Fruit fly (Drosophila melanogaster) whole organism, embryonic: ENCODE data around the gene CG32573.

Experiments used
- ATbp ChIP-seq: fragments of 200-800 bp; sonication (Bioruptor generic); optimal IDR thresholded peaks from 2 replicates; lab custom pipeline; 2017; ENCODE audit warnings: missing biosample characterization, mild to moderate bottlenecking, missing genetic modification characterization, missing genetic modification reagents
- Atf6 ChIP-seq: fragments of 200-800 bp; sonication (Bioruptor generic); IDR thresholded peaks from 2 replicates; pipeline ENCODE4 v1.3.6; 2022; ENCODE audit warnings: missing biosample characterization, missing genetic modification characterization
- CG11398 ChIP-seq: fragments of 200-800 bp; sonication (Bioruptor generic); optimal IDR thresholded peaks from 2 replicates; lab custom pipeline; 2016; ENCODE audit warnings: missing biosample characterization, missing genetic modification characterization
- CG12299 ChIP-seq: fragments of 200-800 bp; sonication (Bioruptor generic); optimal IDR thresholded peaks from 2 replicates; lab custom pipeline; 2018; ENCODE audit warnings: missing biosample characterization, mild to moderate bottlenecking, missing genetic modification characterization
- CG1233 ChIP-seq: fragments of 200-800 bp; sonication (Bioruptor generic); optimal IDR thresholded peaks from 4 replicates; lab custom pipeline; 2018; ENCODE audit warnings: missing biosample characterization, mild to moderate bottlenecking, missing genetic modification characterization
- CG13624 ChIP-seq: fragments of 200-800 bp; sonication (Bioruptor generic); optimal IDR thresholded peaks from 2 replicates; lab custom pipeline; 2016; ENCODE audit warnings: missing biosample characterization, missing genetic modification characterization
- CG14050 ChIP-seq: fragments of 200-800 bp; sonication (Bioruptor generic); IDR thresholded peaks from 3 replicates; pipeline ENCODE4 v1.3.6; 2022; ENCODE audit warnings: missing biosample characterization, missing genetic modification characterization
- CG15073 ChIP-seq: fragments of 200-800 bp; sonication (Bioruptor generic); optimal IDR thresholded peaks from 2 replicates; lab custom pipeline; 2016; ENCODE audit warnings: missing biosample characterization, missing genetic modification characterization
- CG15479 ChIP-seq: fragments of 200-800 bp; sonication (Bioruptor generic); optimal IDR thresholded peaks from 3 replicates; lab custom pipeline; 2019; ENCODE audit warnings: missing biosample characterization, mild to moderate bottlenecking, missing genetic modification characterization, moderate library complexity
- CG15601 ChIP-seq: fragments of 200-800 bp; sonication (Bioruptor generic); optimal IDR thresholded peaks from 3 replicates; lab custom pipeline; 2019; ENCODE audit warnings: missing biosample characterization, mild to moderate bottlenecking, missing genetic modification characterization, moderate library complexity
- CG2875 ChIP-seq: fragments of 200-800 bp; sonication (Bioruptor generic); optimal IDR thresholded peaks from 2 replicates; lab custom pipeline; 2017; ENCODE audit warnings: missing biosample characterization, mild to moderate bottlenecking, missing genetic modification characterization, missing genetic modification reagents
- CG3065 ChIP-seq: fragments of 200-800 bp; sonication (Bioruptor generic); optimal IDR thresholded peaks from 2 replicates; lab custom pipeline; 2016; ENCODE audit warnings: missing biosample characterization, missing genetic modification characterization
- CG32772 ChIP-seq: fragments of 200-800 bp; sonication (Bioruptor generic); IDR thresholded peaks from 2 replicates; pipeline ENCODE4 v1.3.6; 2022; ENCODE audit warnings: missing biosample characterization, missing genetic modification characterization
- CG42726 ChIP-seq: fragments of 200-800 bp; sonication (Bioruptor generic); IDR thresholded peaks from 2 replicates; pipeline ENCODE4 v1.3.6; 2022; ENCODE audit warnings: missing biosample characterization, missing genetic modification characterization; ENCODE audit not compliant: partially characterized antibody
- CG6689 ChIP-seq: fragments of 200-800 bp; sonication (Bioruptor generic); IDR thresholded peaks from 2 replicates; pipeline ENCODE4 v1.3.6; 2022; ENCODE audit warnings: missing biosample characterization, missing genetic modification characterization
- CG6854 ChIP-seq: fragments of 200-800 bp; sonication (Bioruptor generic); optimal IDR thresholded peaks from 3 replicates; lab custom pipeline; 2017; ENCODE audit warnings: missing biosample characterization, mild to moderate bottlenecking, missing genetic modification characterization
- CG7745 ChIP-seq: fragments of 200-800 bp; sonication (Bioruptor generic); optimal IDR thresholded peaks from 2 replicates; lab custom pipeline; 2018; ENCODE audit warnings: missing biosample characterization, mild to moderate bottlenecking, missing genetic modification characterization, moderate library complexity
- CG7928 ChIP-seq: fragments of 200-800 bp; sonication (Bioruptor generic); optimal IDR thresholded peaks from 2 replicates; lab custom pipeline; 2017; ENCODE audit warnings: missing biosample characterization, mild to moderate bottlenecking, missing genetic modification characterization
- D ChIP-seq, 2 experiments: fragments of 200-800 bp in 1 of 2; fragments of >200 bp in 1 of 2; sonication (Bioruptor generic) in 1 of 2; optimal IDR thresholded peaks; 2 replicates in 1 of 2; 3 replicates in 1 of 2; lab custom pipeline; 2017; ENCODE audit warnings: mild to moderate bottlenecking in 1 of 2, missing biosample characterization in 1 of 2, missing genetic modification characterization in 1 of 2, missing genetic modification reagents in 1 of 2
- Dad ChIP-seq: fragments of 200-800 bp; sonication (Bioruptor generic); optimal IDR thresholded peaks from 3 replicates; lab custom pipeline; 2016; ENCODE audit warnings: missing biosample characterization, missing genetic modification characterization
- Dll ChIP-seq: fragments of 200-800 bp; sonication (Bioruptor generic); IDR thresholded peaks from 4 replicates; pipeline ENCODE4 v1.3.6; 2022; ENCODE audit warnings: missing biosample characterization, missing genetic modification characterization; ENCODE audit not compliant: partially characterized antibody
- HLH3B ChIP-seq: fragments of 200-800 bp; sonication (Bioruptor generic); IDR thresholded peaks from 2 replicates; pipeline ENCODE4 v1.3.6; 2022; ENCODE audit warnings: missing biosample characterization, missing genetic modification characterization
- HLH4C ChIP-seq: fragments of 200-800 bp; sonication (Bioruptor generic); IDR thresholded peaks from 3 replicates; pipeline ENCODE4 v1.3.6; 2022; ENCODE audit warnings: missing biosample characterization, missing genetic modification characterization; ENCODE audit not compliant: partially characterized antibody
- MBD-R2 ChIP-seq: fragments of 200-800 bp; sonication (Bioruptor generic); IDR thresholded peaks from 2 replicates; pipeline ENCODE4 v1.3.6; 2022; ENCODE audit warnings: missing biosample characterization, missing genetic modification characterization
- Mad ChIP-seq: fragments of 200-800 bp; sonication (Bioruptor generic); optimal IDR thresholded peaks from 2 replicates; lab custom pipeline; 2016; ENCODE audit warnings: missing biosample characterization, missing genetic modification characterization
- Scr ChIP-seq: fragments of 200-800 bp; sonication (Bioruptor generic); IDR thresholded peaks from 2 replicates; pipeline ENCODE4 v1.3.6; 2022; ENCODE audit warnings: missing biosample characterization, missing genetic modification characterization; ENCODE audit not compliant: partially characterized antibody
- Sry-β ChIP-seq: fragments of 200-800 bp; sonication (Bioruptor generic); optimal IDR thresholded peaks from 2 replicates; lab custom pipeline; 2018; ENCODE audit warnings: missing biosample characterization, mild to moderate bottlenecking, missing genetic modification characterization, moderate library complexity
- Ssrp ChIP-seq: fragments of 200-800 bp; sonication (Bioruptor generic); optimal IDR thresholded peaks from 2 replicates; lab custom pipeline; 2018; ENCODE audit warnings: missing biosample characterization, mild to moderate bottlenecking, missing genetic modification characterization, moderate library complexity
- Trl ChIP-seq, 3 experiments: fragments of >200 bp in 2 of 3; fragments of 200-800 bp in 1 of 3; sonication (Bioruptor generic) in 1 of 3; optimal IDR thresholded peaks; 2 replicates in 1 of 3; 3 replicates in 2 of 3; lab custom pipeline; 2016 to 2017; ENCODE audit warnings: missing biosample characterization in 1 of 3, missing genetic modification characterization in 1 of 3
- br ChIP-seq: fragments of >200 bp; optimal IDR thresholded peaks from 2 replicates; lab custom pipeline; 2017
- eve ChIP-seq, 2 experiments: fragments of >200 bp; optimal IDR thresholded peaks; 2 replicates each; lab custom pipeline; 2017; ENCODE audit warnings: missing biosample characterization in 2 of 2, missing genetic modification characterization in 2 of 2
- gce ChIP-seq: fragments of 200-800 bp; sonication (Bioruptor generic); IDR thresholded peaks from 3 replicates; pipeline ENCODE4 v1.3.6; 2022; ENCODE audit warnings: missing biosample characterization, missing genetic modification characterization
- gem ChIP-seq: fragments of 200-800 bp; sonication (Bioruptor generic); optimal IDR thresholded peaks from 2 replicates; lab custom pipeline; 2019; ENCODE audit warnings: missing biosample characterization, mild to moderate bottlenecking, missing genetic modification characterization, moderate library complexity
- grau ChIP-seq: fragments of 200-800 bp; optimal IDR thresholded peaks from 3 replicates; lab custom pipeline; 2019; ENCODE audit warnings: missing biosample characterization, mild to moderate bottlenecking, missing genetic modification characterization, moderate library complexity
- insv ChIP-seq, 2 experiments: fragments of 200-800 bp; sonication (Bioruptor generic); optimal IDR thresholded peaks; 3 replicates each; lab custom pipeline; 2016 to 2018; ENCODE audit warnings: missing biosample characterization in 2 of 2, missing genetic modification characterization in 2 of 2
- klu ChIP-seq: fragments of 200-800 bp; sonication (Bioruptor generic); IDR thresholded peaks from 2 replicates; pipeline ENCODE4 v1.3.6; 2022; ENCODE audit warnings: missing biosample characterization, missing genetic modification characterization
- lab ChIP-seq: fragments of 200-800 bp; sonication (Bioruptor generic); optimal IDR thresholded peaks from 3 replicates; lab custom pipeline; 2017; ENCODE audit warnings: missing biosample characterization, missing genetic modification characterization, mild to moderate bottlenecking, moderate library complexity, missing genetic modification reagents
- pfk ChIP-seq: fragments of 200-800 bp; sonication (Bioruptor generic); optimal IDR thresholded peaks from 2 replicates; lab custom pipeline; 2018; ENCODE audit warnings: missing biosample characterization, mild to moderate bottlenecking, missing genetic modification characterization, moderate library complexity
- pum ChIP-seq: fragments of 200-800 bp; sonication (Bioruptor generic); optimal IDR thresholded peaks from 2 replicates; lab custom pipeline; 2016; ENCODE audit warnings: missing biosample characterization, missing genetic modification characterization
- repo ChIP-seq: fragments of 200-800 bp; sonication (Bioruptor generic); optimal IDR thresholded peaks from 2 replicates; lab custom pipeline; 2016; ENCODE audit warnings: missing biosample characterization, missing genetic modification characterization
- row ChIP-seq: fragments of 200-800 bp; sonication (Bioruptor generic); IDR thresholded peaks from 3 replicates; pipeline ENCODE4 v1.3.6; 2022; ENCODE audit warnings: missing biosample characterization, missing genetic modification characterization
- sc ChIP-seq, 3 experiments: fragments of >200 bp in 2 of 3; fragments of 200-800 bp in 1 of 3; sonication (Bioruptor generic) in 1 of 3; optimal IDR thresholded peaks; 2 replicates in 2 of 3; 3 replicates in 1 of 3; lab custom pipeline; 2017; ENCODE audit warnings: mild to moderate bottlenecking in 1 of 3, missing biosample characterization in 1 of 3, missing genetic modification characterization in 1 of 3, missing genetic modification reagents in 1 of 3
- scrt ChIP-seq: fragments of 200-800 bp; sonication (Bioruptor generic); optimal IDR thresholded peaks from 2 replicates; lab custom pipeline; 2018; ENCODE audit warnings: missing biosample characterization, mild to moderate bottlenecking, missing genetic modification characterization, moderate library complexity
- shn ChIP-seq: fragments of 200-800 bp; sonication (Bioruptor generic); optimal IDR thresholded peaks from 3 replicates; lab custom pipeline; 2016; ENCODE audit warnings: missing biosample characterization, missing genetic modification characterization
- slbo ChIP-seq: fragments of 200-800 bp; sonication (Bioruptor generic); IDR thresholded peaks from 2 replicates; pipeline ENCODE4 v1.3.6; 2022; ENCODE audit warnings: missing biosample characterization, missing genetic modification characterization
- sna ChIP-seq: fragments of 200-800 bp; sonication (Bioruptor generic); IDR thresholded peaks from 2 replicates; pipeline ENCODE4 v1.3.6; 2022; ENCODE audit warnings: missing biosample characterization, missing genetic modification characterization; ENCODE audit not compliant: partially characterized antibody
- so ChIP-seq: fragments of 200-800 bp; sonication (Bioruptor generic); IDR thresholded peaks from 3 replicates; pipeline ENCODE4 v1.3.6; 2022; ENCODE audit warnings: missing biosample characterization, missing genetic modification characterization
- tll ChIP-seq, 2 experiments: fragments of 200-800 bp in 1 of 2; fragments of >200 bp in 1 of 2; sonication (Bioruptor generic) in 1 of 2; optimal IDR thresholded peaks; 2 replicates each; lab custom pipeline; 2017 to 2019; ENCODE audit warnings: missing biosample characterization in 2 of 2, missing genetic modification characterization in 2 of 2, mild to moderate bottlenecking in 1 of 2, moderate library complexity in 1 of 2
- zen2 ChIP-seq: fragments of 200-800 bp; sonication (Bioruptor generic); IDR thresholded peaks from 3 replicates; pipeline ENCODE4 v1.3.6; 2022; ENCODE audit warnings: missing biosample characterization, missing genetic modification characterization; ENCODE audit not compliant: partially characterized antibody

CG32573 gene

DNA sequence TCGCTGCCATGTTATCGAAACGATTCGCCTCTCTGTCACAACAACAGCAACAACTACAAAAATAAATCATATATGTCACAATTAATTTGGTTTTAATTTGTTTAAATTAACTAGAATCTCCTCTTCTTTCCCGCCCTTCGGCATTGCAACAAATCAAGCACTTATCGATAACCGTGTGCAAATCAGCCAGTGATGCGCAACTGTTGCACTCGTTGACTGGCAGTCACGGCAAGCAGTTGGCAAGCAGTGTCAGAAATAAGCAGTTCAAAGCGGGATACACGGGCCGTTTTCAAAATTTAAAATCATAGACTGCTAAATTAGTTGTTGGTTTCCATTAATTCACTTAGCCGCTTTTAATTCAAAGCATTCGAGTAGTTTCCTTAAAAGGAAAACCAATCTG lies 32.6 kb downstream of the CG32573 start, which contains the start of gene Axs (continued):
- TF ChIP-seq HLH4C (GFP tag; lab: Robert Waterston, UW) (peak; percentile 48; the same call in 2 of the 3 replicates), CG6689 (GFP tag; lab: Robert Waterston, UW) (no peak), Dad (GFP tag; lab: Kevin White, UChicago) (peak; percentile 20), slbo (peak; percentile 52), Dll (GFP tag; lab: Robert Waterston, UW) (peak; percentile 62; the same call in 2 of the 4 replicates), CG15073 (no peak), so (GFP tag; lab: Robert Waterston, UW) (no peak), lab (no peak), sc (optimal IDR thresholded peaks at IDR 0.05; lab: Kevin White, UChicago) (no peak), sc (GFP tag; optimal IDR thresholded peaks at IDR 0.05; lab: Kevin White, UChicago) (no peak), grau (tag; lab: Kevin White, UChicago) (peak; percentile 38), row (peak; percentile 49; the same call in 1 of the 3 replicates), gem (tag; lab: Kevin White, UChicago) (peak; percentile 17), repo (GFP tag; lab: Kevin White, UChicago) (no peak), Ssrp (no peak), Atf6 (GFP tag; lab: Robert Waterston, UW) (no peak), tll (GFP tag; optimal IDR thresholded peaks at IDR 0.05; lab: Kevin White, UChicago) (peak in 1 of 2 experiments; percentile 37), CG6854 (GFP tag; lab: Kevin White, UChicago) (no peak), CG42726 (GFP tag; lab: Robert Waterston, UW) (peak; percentile 86), CG1233 (GFP tag; lab: Kevin White, UChicago) (no peak), CG2875 (GFP tag; lab: Kevin White, UChicago) (no peak), CG7928 (GFP tag; lab: Kevin White, UChicago) (no peak), CG32772 (GFP tag; lab: Robert Waterston, UW) (no peak), CG15601 (tag; lab: Kevin White, UChicago) (peak; percentile 32), eve (GFP tag; optimal IDR thresholded peaks at IDR 0.05; lab: Kevin White, UChicago) (no peak), Scr (GFP tag; lab: Robert Waterston, UW) (peak; percentile 68), shn (GFP tag; lab: Kevin White, UChicago) (peak; percentile 41), pfk (GFP tag; lab: Kevin White, UChicago) (no peak), CG11398 (no peak), CG12299 (tag; lab: Kevin White, UChicago) (no peak), CG13624 (GFP tag; lab: Kevin White, UChicago) (peak; percentile 6), Trl (optimal IDR thresholded peaks at IDR 0.05; lab: Kevin White, UChicago) (no peak), Trl (GFP tag; optimal IDR thresholded peaks at IDR 0.05; lab: Kevin White, UChicago) (no peak), insv (GFP tag; optimal IDR thresholded peaks at IDR 0.05; lab: Kevin White, UChicago) (peak in 1 of 2 experiments; percentile 20), HLH3B (GFP tag; lab: Robert Waterston, UW) (no peak), br (lab: Kevin White, UChicago) (no peak), CG14050 (no peak), sna (peak; percentile 55), MBD-R2 (GFP tag; lab: Robert Waterston, UW) (peak; percentile 23; the same call in 1 of the 2 replicates), ATbp (GFP tag; lab: Kevin White, UChicago) (no peak), D (optimal IDR thresholded peaks at IDR 0.05; lab: Kevin White, UChicago) (no peak), D (GFP tag; optimal IDR thresholded peaks at IDR 0.05; lab: Kevin White, UChicago) (no peak), klu (GFP tag; lab: Robert Waterston, UW) (no peak), gce (GFP tag; lab: Robert Waterston, UW) (no peak), Sry-β (peak; percentile 87), Mad (GFP tag; lab: Kevin White, UChicago) (peak; percentile 27), CG15479 (GFP tag; lab: Kevin White, UChicago) (peak; percentile 94), zen2 (GFP tag; lab: Robert Waterston, UW) (peak; percentile 66; the same call in 2 of the 3 replicates), pum (GFP tag; lab: Kevin White, UChicago) (peak; percentile 9), scrt (GFP tag; lab: Kevin White, UChicago) (peak; percentile 69), CG7745 (tag; lab: Kevin White, UChicago) (no peak), CG3065 (no peak)
